Fruit fly (Drosophila melanogaster) S2 (cell line): ENCODE results near the gene Rel.

Source experiments
- CG8478 ChIP-seq: fragments of >200 bp; optimal IDR thresholded peaks from 2 replicates; lab custom pipeline; 2018
- CTCF ChIP-seq, 2 experiments: fragments of >200 bp; optimal IDR thresholded peaks; 2 replicates each; lab custom pipeline; 2018

dm6 chr3R:9048466-9049072 lies 792 bp upstream of the Rel start, which contains the start of gene Mst85C:
- TF ChIP-seq CTCF (optimal IDR thresholded peaks at IDR 0.05; lab: Kevin White, UChicago) (no peak), CG8478 (lab: Kevin White, UChicago) (no peak)
